Fruit fly (Drosophila melanogaster) S2 (cell line): ENCODE data around the gene moi.
A peak's percentile ranks its signal among the peaks of the same experiment; 100 is the strongest.

ENCODE experiments used
- CG8478 ChIP-seq: fragments of >200 bp; optimal IDR thresholded peaks from 2 replicates; lab custom pipeline; 2018
- CTCF ChIP-seq, 2 experiments: fragments of >200 bp; optimal IDR thresholded peaks; 2 replicates each; lab custom pipeline; 2018

Gene moi

DNA sequence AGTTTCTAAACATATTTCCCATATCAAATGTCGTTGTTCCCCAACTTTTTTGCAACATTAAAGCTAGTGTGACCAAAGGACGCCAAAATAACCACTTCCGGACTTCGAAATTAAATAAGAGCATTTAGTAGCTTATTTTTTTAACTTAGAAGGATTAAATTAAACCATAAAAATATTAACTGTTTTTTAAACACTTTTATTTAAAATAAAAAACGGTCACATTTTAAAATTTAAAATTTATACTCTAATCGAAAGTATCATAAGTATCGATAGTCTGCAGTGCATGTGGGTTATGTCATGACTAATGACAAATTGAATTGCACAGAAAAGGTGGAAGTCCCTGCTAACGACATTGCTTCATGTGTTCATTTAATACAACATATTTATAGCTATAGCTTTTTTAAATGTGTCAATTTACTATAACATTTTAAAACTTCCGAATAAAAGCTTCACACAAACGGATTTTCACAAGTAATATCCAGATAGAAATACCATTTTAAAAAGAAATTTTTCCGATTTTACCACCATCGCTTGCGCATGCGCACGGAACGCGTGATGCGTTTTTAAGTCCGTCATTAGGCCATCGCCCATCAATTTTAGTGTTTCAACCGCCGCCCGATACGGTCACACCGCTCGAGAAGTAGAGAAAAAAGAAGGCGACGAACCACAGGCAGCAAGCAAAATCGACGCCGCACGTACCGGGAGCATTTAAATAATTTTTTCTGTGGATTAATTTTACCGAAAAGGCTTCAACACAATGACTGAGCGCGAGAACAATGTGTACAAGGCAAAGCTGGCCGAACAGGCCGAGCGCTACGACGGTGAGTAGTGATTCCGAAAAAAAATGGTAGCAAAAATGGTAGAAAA, 13.0 kb upstream of the moi start, which contains the start of the genes CG7156 and 14-3-3epsilon:
TSS of gene CG7156 (minus strand) at position 71 of the 867 bp plus-strand sequence.
TSS of gene 14-3-3epsilon (plus strand) at position 443 of the 867 bp plus-strand sequence.
- TF ChIP-seq CG8478 (lab: Kevin White, UChicago) (no peak), CTCF (optimal IDR thresholded peaks at IDR 0.05; lab: Kevin White, UChicago) (peak in 1 of 2 experiments; percentile 8)

DNA sequence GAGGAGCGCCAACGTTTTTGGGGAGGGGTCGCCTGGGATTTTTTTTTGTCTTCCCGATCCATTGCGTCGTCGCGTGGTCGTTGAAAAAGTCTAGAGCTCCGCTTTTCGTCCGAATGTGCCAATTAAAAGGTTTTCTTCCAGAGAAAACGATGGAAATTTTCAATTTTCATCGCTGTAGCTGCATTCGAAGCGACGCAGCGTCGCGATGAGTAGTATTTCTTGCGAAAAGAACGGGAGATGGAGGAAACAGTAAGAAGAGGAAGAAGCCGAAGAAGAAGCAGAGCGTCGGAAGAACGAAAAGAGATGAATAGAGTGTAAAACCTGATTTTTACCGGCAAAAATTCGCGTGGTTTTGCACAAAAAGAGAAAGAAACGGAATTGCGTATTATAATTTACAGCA, 12.3 kb upstream of the moi start:
- TF ChIP-seq CG8478 (lab: Kevin White, UChicago) = no peak
- TF ChIP-seq CTCF (optimal IDR thresholded peaks at IDR 0.05; lab: Kevin White, UChicago) = no peak

DNA sequence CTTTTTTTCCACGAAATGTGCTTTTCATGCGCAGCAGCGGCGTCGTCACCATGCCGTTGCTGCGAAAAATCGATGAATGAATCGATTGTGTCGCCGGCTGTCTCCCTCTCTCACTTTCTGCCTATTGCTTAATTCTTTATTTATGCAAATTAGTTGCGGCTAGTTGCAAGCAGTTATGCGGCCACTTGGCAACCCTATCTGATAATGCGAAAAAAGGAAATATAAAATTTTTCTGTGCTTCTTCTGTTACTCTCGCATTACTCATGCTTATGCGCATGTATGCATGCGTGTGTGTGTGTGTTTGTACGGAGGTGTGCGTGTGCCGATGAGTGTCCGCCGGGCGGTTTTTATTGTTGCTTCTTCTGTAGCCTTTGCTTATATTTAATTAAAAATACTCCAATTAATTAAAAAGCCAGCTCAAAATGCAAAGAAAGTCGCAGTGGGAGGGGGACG, 11.6 kb upstream of the moi start:
- TF ChIP-seq CG8478 (lab: Kevin White, UChicago) (no peak), CTCF (optimal IDR thresholded peaks at IDR 0.05; lab: Kevin White, UChicago) (no peak)

DNA sequence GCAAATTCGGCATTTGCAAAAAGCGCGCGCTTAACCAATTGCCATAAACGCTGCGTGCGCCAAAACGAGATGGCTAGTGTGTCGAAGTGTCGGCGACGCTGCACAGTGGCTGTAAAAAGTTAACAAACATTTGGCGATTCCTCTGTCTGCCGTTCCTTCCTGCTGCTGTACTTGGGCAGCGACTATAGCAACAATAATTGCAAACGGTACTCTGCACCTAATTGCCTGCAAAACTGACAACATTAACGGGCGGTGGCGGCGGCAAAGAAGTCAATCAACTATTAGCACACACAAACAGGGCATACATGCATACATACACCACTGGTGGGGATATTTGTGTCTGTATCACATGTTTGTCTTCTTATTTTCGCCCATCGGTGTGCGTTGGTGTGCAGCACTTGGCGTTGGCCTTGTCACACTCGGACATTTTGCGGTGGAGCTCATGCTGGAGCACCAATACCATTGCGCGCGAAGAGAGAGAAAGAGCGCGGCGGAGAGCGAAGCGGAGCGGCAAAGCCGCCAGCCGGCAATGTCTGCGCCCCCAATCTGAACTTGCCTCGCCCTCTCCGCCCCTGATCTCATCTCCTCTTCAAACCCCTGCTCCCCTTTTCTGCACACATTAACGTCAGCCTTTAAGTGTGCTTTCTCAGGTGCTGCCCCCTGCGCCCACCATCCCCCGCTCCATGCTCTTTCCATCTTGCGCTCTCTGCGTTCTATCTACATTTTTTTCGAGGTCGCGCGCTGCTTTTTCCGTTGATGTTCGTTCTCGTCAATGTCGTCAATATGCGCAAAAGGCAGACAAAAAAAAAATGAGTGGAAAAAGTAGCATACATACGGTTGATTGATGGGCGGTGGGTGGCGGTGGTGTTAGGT, 10.9 kb upstream of the moi start:
- TF ChIP-seq CTCF (optimal IDR thresholded peaks at IDR 0.05; lab: Kevin White, UChicago) (no peak), CG8478 (lab: Kevin White, UChicago) (peak; percentile 33)

DNA sequence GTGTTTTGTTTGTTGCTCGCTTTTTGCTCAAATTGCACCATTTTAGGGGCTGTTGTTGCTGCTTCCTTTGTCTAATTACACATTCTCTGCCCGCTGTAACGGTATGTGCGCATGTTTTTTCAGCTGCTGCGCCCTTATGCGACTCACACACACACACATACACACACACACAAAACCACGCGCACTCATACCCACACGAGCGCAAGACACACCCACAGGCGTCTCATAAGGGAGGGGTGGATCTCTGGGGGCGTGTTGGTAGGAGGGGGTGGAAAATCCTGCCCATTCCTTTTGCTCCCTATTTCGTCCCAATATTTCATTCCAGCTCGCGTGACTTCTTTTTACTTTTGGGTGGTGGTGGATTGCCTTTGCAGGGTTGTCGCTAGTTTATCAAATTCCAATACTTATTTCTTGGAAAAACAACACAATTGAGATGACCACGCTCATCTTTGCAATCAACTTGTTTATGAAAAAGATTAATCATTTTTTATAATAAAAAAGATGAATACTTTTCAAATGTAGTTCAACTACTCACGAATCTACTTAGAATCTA, 10.2 kb upstream of the moi start:
- TF ChIP-seq CTCF (optimal IDR thresholded peaks at IDR 0.05; lab: Kevin White, UChicago) (no peak), CG8478 (lab: Kevin White, UChicago) (no peak)

DNA sequence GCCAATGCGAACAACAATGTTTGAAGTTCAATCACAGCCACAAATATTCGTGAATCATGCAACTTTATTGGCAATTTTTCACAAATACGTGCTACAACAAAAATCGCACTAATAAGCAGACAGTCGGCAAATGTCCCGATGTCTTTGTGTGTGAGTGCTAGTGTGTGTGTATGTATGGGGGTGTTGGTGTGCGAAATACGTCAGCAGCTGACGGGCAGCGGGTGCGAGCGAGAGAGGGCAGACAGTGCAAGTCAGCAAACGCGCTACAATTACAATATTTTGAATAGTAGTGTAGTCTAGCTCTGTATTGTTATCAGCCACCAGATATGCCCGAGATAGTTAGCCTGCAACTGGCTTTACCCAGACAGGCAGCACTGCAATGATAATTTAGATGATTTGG, 9.3 kb upstream of the moi start:
- TF ChIP-seq CG8478 (lab: Kevin White, UChicago) = no peak
- no peak for TF ChIP-seq CTCF (optimal IDR thresholded peaks at IDR 0.05; lab: Kevin White, UChicago)

DNA sequence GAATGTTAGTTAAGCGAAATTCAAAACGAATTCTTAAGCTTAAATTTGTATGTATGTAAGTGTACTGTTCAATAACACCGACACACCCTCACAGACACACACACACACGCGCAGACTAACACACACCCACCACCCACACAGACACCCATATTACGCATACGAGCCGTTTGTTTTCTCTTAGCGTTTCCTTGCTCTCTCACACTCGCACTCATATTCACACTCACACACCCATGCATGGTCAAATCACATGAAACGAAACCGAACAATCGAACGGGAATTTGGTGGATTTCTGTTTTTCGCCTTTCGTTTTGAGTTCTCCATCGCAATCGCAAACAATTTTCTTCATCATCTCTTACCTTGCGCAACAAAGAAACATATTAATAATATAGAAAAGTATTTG, 6.1 kb upstream of the moi start:
- no peak for TF ChIP-seq CG8478 (lab: Kevin White, UChicago)
- TF ChIP-seq CTCF (optimal IDR thresholded peaks at IDR 0.05; lab: Kevin White, UChicago) = no peak

DNA sequence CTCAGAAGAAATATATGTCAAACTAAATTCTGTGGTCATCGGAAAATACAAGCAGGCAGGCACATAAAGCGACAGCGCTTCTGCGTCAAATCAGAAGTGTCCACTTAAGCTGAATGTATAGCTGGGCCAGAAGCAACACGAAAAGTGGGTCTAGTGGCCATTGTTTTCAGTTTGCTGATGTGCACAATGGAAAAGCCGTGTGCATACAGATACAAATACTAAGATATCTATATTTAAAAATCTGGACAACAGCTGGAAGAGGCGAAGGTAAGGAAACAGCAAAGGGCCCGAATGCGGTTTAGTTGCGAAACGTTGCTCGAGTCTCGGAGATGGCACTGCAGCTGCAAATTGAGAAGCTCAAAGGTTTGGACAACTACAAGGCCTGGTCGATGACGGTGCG, 4.5 kb upstream of the moi start, which contains the start of gene CG18598:
TSS of gene CG18598 (plus strand) at position 301 of the 400 bp plus-strand sequence.
- no peak for TF ChIP-seq CTCF (optimal IDR thresholded peaks at IDR 0.05; lab: Kevin White, UChicago)
- TF ChIP-seq CG8478 (lab: Kevin White, UChicago) = no peak

DNA sequence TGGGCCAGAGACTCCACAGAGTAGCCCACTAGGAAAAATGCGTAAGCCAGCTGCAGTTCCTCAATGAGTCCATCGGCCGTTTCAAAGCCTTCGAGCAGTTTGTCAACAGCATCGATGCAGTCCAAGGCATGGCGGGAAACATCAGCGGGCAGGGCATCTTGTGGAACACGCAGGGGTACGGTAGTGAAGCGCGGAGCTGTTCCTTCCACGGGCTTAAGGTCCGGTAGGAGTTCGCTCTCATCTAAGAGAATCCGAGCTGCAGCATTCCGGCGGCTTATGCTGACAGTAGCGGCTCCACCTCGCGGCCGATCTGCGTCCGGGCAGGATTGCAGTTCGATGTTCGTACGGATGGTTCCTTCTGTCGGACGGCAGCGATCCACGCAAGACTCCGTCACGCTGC, 3.5 kb upstream of the moi start:
- TF ChIP-seq CG8478 (lab: Kevin White, UChicago) (no peak), CTCF (optimal IDR thresholded peaks at IDR 0.05; lab: Kevin White, UChicago) (no peak)

DNA sequence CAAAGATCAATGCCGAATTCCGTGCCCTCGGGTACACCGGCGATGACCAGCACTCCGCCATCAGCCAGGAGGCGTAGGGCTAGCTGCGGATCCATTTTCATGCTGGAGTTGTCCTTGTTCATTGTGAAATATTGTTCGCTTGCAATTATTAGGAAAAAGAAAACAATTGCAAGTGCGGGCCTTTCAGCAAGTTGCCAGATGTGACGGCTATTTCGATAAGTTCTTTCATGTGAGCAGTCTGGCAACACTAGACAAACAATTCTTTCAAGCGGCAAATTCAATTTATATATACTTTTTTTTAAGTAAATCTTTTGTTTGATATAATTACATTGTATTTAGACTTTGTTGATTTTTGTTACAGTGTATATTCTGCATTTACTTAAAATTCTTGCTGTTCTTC, 2.8 kb upstream of the moi start, which contains the start of gene CG12320:
TSS of gene CG12320 (minus strand) at position 157 of the 400 bp plus-strand sequence.
- TF ChIP-seq CTCF (optimal IDR thresholded peaks at IDR 0.05; lab: Kevin White, UChicago) (peak in 1 of 2 experiments; percentile 8), CG8478 (lab: Kevin White, UChicago) (no peak)

DNA sequence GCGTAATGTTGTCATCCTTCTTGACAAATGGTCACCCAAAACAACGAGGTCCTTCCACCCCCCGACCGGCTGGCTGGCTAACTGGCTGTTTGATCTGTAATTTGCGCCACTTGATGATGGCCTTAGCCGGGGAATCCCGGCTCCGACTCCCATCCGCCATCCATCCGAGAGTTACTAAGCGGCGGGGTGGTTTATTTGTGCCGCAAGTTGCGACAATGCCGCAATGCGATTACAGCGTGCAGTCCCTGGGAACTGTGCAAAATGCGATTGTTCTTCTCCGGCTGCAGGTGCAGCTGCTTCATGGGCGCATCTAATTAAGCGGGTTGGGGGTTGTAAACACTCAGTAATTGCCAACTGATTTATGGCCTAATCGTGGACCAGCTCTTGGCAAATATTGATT, 4.7 kb downstream of the moi start:
- no peak for TF ChIP-seq CG8478 (lab: Kevin White, UChicago)
- TF ChIP-seq CTCF (optimal IDR thresholded peaks at IDR 0.05; lab: Kevin White, UChicago) = no peak

DNA sequence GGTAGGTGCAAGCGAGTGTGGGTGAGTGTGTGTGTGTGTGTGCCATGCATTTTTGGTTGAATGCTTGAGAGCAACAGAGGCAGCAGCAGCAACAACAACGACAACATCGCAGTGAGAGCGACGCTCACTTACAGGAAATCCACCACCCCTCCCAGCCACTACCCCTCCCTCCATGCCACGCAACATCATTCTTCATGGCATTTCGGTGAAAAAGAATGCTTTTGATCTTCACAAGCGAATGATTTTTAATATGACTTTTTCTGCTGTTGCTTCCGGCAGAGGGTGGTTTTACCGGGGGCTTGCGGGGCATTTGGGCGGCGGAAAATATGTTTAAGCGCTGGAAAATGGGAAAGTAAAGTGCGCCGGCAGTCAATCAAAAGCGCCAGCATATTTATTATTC, 6.3 kb downstream of the moi start:
- TF ChIP-seq CTCF (optimal IDR thresholded peaks at IDR 0.05; lab: Kevin White, UChicago) = no peak
- no peak for TF ChIP-seq CG8478 (lab: Kevin White, UChicago)

DNA sequence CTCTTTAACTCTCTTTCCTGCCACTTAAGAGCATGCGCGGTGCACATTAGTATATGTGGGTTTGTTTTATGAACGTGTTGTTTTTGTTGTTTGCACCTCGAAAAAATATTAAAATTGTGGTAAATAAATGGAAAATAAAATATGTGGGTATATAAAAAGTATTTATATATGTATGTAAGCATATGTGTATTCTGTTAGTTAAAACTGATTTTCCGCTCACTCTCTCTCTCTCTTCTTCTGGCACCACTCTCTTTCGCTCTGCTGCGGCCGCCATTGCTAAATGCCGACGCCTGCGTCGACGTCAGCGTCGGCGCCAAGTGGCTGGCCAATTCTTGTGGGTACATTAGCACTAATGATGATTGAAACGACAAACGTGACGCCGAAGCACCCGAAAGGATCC, 9.9 kb downstream of the moi start:
- TF ChIP-seq CTCF (optimal IDR thresholded peaks at IDR 0.05; lab: Kevin White, UChicago) (no peak), CG8478 (lab: Kevin White, UChicago) (no peak)

DNA sequence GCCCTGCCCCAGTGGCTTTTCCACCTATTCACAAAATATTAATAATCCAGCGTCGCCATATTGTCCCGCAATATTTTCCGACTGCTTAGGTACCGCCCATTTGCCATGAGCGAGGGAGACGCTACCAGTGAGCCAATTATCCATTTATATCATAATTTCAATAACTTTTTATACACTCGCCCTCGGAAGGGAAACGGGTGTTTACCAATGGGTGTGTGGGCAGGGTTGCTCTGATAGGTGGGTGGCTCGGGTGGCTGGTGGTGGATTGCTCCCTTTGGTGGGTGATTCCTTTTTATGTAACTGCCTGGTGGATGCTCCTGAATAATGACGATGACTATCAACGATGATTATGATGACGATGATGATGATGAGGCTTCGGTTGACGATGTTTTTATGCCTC, 11.3 kb downstream of the moi start:
- TF ChIP-seq CTCF (optimal IDR thresholded peaks at IDR 0.05; lab: Kevin White, UChicago) (no peak), CG8478 (lab: Kevin White, UChicago) (no peak)
